Worm (Caenorhabditis elegans) whole organism, L4 larva: ENCODE measurements around the gene Y55B1AR.4.

Source experiments
- D1046.2 ChIP-seq: fragments of 200-800 bp; sonication (Bioruptor generic); IDR thresholded peaks from 2 replicates; pipeline ENCODE4 v1.3.6; 2022; ENCODE audit warnings: missing genetic modification characterization, missing compliant biosample characterization
- F10B5.3 ChIP-seq: sonication (generic microtip); optimal IDR thresholded peaks from 2 replicates; lab custom pipeline; 2016; ENCODE audit warnings: mild to moderate bottlenecking, missing genetic modification characterization, missing compliant biosample characterization
- F37D6.2 ChIP-seq: sonication (generic microtip); optimal IDR thresholded peaks from 2 replicates; lab custom pipeline; 2016; ENCODE audit warnings: mild to moderate bottlenecking, missing genetic modification characterization, missing compliant biosample characterization
- Y5F2A.4 ChIP-seq: fragments of 200-800 bp; sonication (Bioruptor generic); optimal IDR thresholded peaks from 2 replicates; lab custom pipeline; 2018; ENCODE audit warnings: mild to moderate bottlenecking, missing genetic modification characterization, missing compliant biosample characterization
- Y75B8A.6 ChIP-seq: fragments of 200-800 bp; sonication (Bioruptor generic); IDR thresholded peaks from 2 replicates; pipeline ENCODE4 v1.3.6; 2022; ENCODE audit warnings: missing genetic modification reagents, missing genetic modification characterization, missing compliant biosample characterization
- ZK337.2 ChIP-seq: fragments of 200-800 bp; sonication (Bioruptor generic); IDR thresholded peaks from 2 replicates; pipeline ENCODE4 v1.3.6; 2022; ENCODE audit warnings: missing genetic modification reagents, missing genetic modification characterization, missing compliant biosample characterization
- aha-1 ChIP-seq: fragments of 150-350 bp; peaks from one replicate; lab custom pipeline; 2014; ENCODE audit warnings: missing biosample characterization, missing genetic modification characterization
- aly-2 ChIP-seq: sonication (generic microtip); optimal IDR thresholded peaks from 2 replicates; lab custom pipeline; 2018; ENCODE audit warnings: missing biosample characterization, missing genetic modification characterization
- arid-1 ChIP-seq: fragments of 200-800 bp; sonication (Bioruptor generic); conservative IDR thresholded peaks from 2 replicates; pipeline ENCODE4 v1.3.6; 2022; ENCODE audit warnings: missing genetic modification reagents, missing genetic modification characterization, missing compliant biosample characterization
- ceh-62 ChIP-seq: sonication (generic microtip); optimal IDR thresholded peaks from 2 replicates; lab custom pipeline; 2017; ENCODE audit warnings: missing biosample characterization, missing genetic modification characterization
- cey-2 ChIP-seq: sonication (generic microtip); optimal IDR thresholded peaks from 3 replicates; lab custom pipeline; 2017; ENCODE audit warnings: missing genetic modification characterization, mild to moderate bottlenecking, missing compliant biosample characterization, antibody characterized with exemption, borderline replicate concordance; ENCODE audit not compliant: insufficient read depth
- daf-12 ChIP-seq: fragments of 150-350 bp; optimal IDR thresholded peaks from 2 replicates; lab custom pipeline; 2014; ENCODE audit warnings: missing biosample characterization, missing genetic modification reagents, missing genetic modification characterization
- daf-16 ChIP-seq, 3 experiments: sonication (generic microtip); optimal IDR thresholded peaks; 2 replicates each; lab custom pipeline; 2016 to 2017; ENCODE audit warnings: missing genetic modification characterization in 3 of 3, missing genetic modification reagents in 3 of 3, mild to moderate bottlenecking in 2 of 3, missing compliant biosample characterization in 2 of 3, missing biosample characterization in 1 of 3, moderate library complexity in 1 of 3
- daf-8 ChIP-seq: fragments of 200-800 bp; sonication (Bioruptor generic); IDR thresholded peaks from 2 replicates; pipeline ENCODE4 v1.3.6; 2022; ENCODE audit warnings: missing genetic modification characterization, missing compliant biosample characterization
- duxl-1 ChIP-seq: sonication (generic microtip); optimal IDR thresholded peaks from 2 replicates; lab custom pipeline; 2016; ENCODE audit warnings: mild to moderate bottlenecking, missing genetic modification characterization, moderate library complexity, missing compliant biosample characterization; ENCODE audit not compliant: poor library complexity
- egl-27 ChIP-seq: sonication (generic microtip); optimal IDR thresholded peaks from 3 replicates; lab custom pipeline; 2017; ENCODE audit warnings: missing biosample characterization, missing genetic modification reagents, missing genetic modification characterization
- gei-8 ChIP-seq: fragments of 200-800 bp; sonication (Bioruptor generic); optimal IDR thresholded peaks from 2 replicates; lab custom pipeline; 2018; ENCODE audit warnings: mild to moderate bottlenecking, missing genetic modification characterization, missing compliant biosample characterization
- hlh-11 ChIP-seq: fragments of 200-800 bp; sonication (Bioruptor generic); optimal IDR thresholded peaks from 2 replicates; lab custom pipeline; 2018; ENCODE audit warnings: mild to moderate bottlenecking, missing genetic modification characterization, missing compliant biosample characterization
- hmg-1.1 ChIP-seq: fragments of 200-800 bp; sonication (Bioruptor generic); IDR thresholded peaks from 2 replicates; pipeline ENCODE4 v1.3.6; 2022; ENCODE audit warnings: missing genetic modification reagents, missing genetic modification characterization, missing compliant biosample characterization
- lim-7 ChIP-seq: fragments of 200-800 bp; sonication (Bioruptor generic); IDR thresholded peaks from 2 replicates; pipeline ENCODE4 v1.3.6; 2022; ENCODE audit warnings: missing genetic modification characterization, missing compliant biosample characterization
- lin-13 ChIP-seq: fragments of 150-350 bp; optimal IDR thresholded peaks from 2 replicates; lab custom pipeline; 2014; ENCODE audit warnings: missing biosample characterization, missing genetic modification reagents, missing genetic modification characterization
- lin-38 ChIP-seq: fragments of 200-800 bp; sonication (Bioruptor generic); IDR thresholded peaks from 2 replicates; pipeline ENCODE4 v1.3.6; 2022; ENCODE audit warnings: missing genetic modification reagents, missing genetic modification characterization, missing compliant biosample characterization
- lin-39 ChIP-seq: fragments of 150-350 bp; optimal IDR thresholded peaks from 2 replicates; lab custom pipeline; 2014; ENCODE audit warnings: missing biosample characterization, missing genetic modification reagents, missing genetic modification characterization
- lsy-2 ChIP-seq, 2 experiments: fragments of 150-350 bp in 1 of 2; sonication (generic microtip) in 1 of 2; optimal IDR thresholded peaks; 2 replicates each; lab custom pipeline; 2014 to 2017; ENCODE audit warnings: missing biosample characterization in 2 of 2, missing genetic modification characterization in 2 of 2
- mdl-1 ChIP-seq, 2 experiments: fragments of 150-350 bp in 1 of 2; sonication (generic microtip) in 1 of 2; optimal IDR thresholded peaks; 2 replicates each; lab custom pipeline; 2014 to 2017; ENCODE audit warnings: missing biosample characterization in 2 of 2, missing genetic modification characterization in 2 of 2
- mes-2 ChIP-seq: sonication (generic microtip); optimal IDR thresholded peaks from 2 replicates; lab custom pipeline; 2016; ENCODE audit warnings: missing genotype, mild to moderate bottlenecking, missing genetic modification characterization, missing compliant biosample characterization; ENCODE audit not compliant: poor library complexity, severe bottlenecking
- mxl-3 ChIP-seq: fragments of 200-800 bp; sonication (Bioruptor generic); optimal IDR thresholded peaks from 2 replicates; lab custom pipeline; 2018; ENCODE audit warnings: mild to moderate bottlenecking, missing genetic modification characterization, missing compliant biosample characterization
- nhr-102 ChIP-seq: sonication (generic microtip); optimal IDR thresholded peaks from 2 replicates; lab custom pipeline; 2016; ENCODE audit warnings: mild to moderate bottlenecking, missing genetic modification characterization, moderate library complexity, missing compliant biosample characterization
- nhr-6 ChIP-seq: fragments of 150-350 bp; optimal IDR thresholded peaks from 2 replicates; lab custom pipeline; 2014; ENCODE audit warnings: missing biosample characterization, missing genetic modification characterization
- nhr-77 ChIP-seq: fragments of 150-350 bp; optimal IDR thresholded peaks from 2 replicates; lab custom pipeline; 2014; ENCODE audit warnings: missing biosample characterization, missing genetic modification characterization
- php-3 ChIP-seq: fragments of 200-800 bp; sonication (Bioruptor generic); IDR thresholded peaks from 2 replicates; pipeline ENCODE4 v1.3.6; 2022; ENCODE audit warnings: missing genetic modification reagents, missing genetic modification characterization, missing compliant biosample characterization
- pqm-1 ChIP-seq: sonication (generic microtip); optimal IDR thresholded peaks from 2 replicates; lab custom pipeline; 2017; ENCODE audit warnings: missing biosample characterization, missing genetic modification characterization
- rbr-2 ChIP-seq: sonication (generic microtip); optimal IDR thresholded peaks from 2 replicates; lab custom pipeline; 2016; ENCODE audit warnings: missing genotype, missing genetic modification characterization, missing compliant biosample characterization
- set-16 ChIP-seq: fragments of 200-800 bp; sonication (Bioruptor generic); IDR thresholded peaks from 2 replicates; pipeline ENCODE4 v1.3.6; 2022; ENCODE audit warnings: missing genetic modification reagents, missing genetic modification characterization, missing compliant biosample characterization
- unc-130 ChIP-seq: sonication (generic microtip); optimal IDR thresholded peaks from 2 replicates; lab custom pipeline; 2016; ENCODE audit warnings: missing genetic modification reagents, missing genetic modification characterization, missing compliant biosample characterization
- unc-39 ChIP-seq: sonication (generic microtip); optimal IDR thresholded peaks from 2 replicates; lab custom pipeline; 2017; ENCODE audit warnings: missing biosample characterization, missing genetic modification characterization
- unc-62 ChIP-seq, 3 experiments: fragments of 150-350 bp in 1 of 3; sonication (generic microtip); optimal IDR thresholded peaks in 2 of 3; peaks in 1 of 3; 1 replicate in 1 of 3; 2 replicates in 2 of 3; lab custom pipeline; 2014 to 2017; ENCODE audit warnings: missing biosample characterization in 3 of 3, missing genetic modification characterization in 3 of 3, missing genetic modification reagents in 3 of 3, missing genotype in 1 of 3
- zfp-2 ChIP-seq: sonication (generic microtip); optimal IDR thresholded peaks from 2 replicates; lab custom pipeline; 2016; ENCODE audit warnings: mild to moderate bottlenecking, missing genetic modification characterization, missing compliant biosample characterization
- ztf-11 ChIP-seq: fragments of 150-350 bp; optimal IDR thresholded peaks from 2 replicates; lab custom pipeline; 2014; ENCODE audit warnings: missing biosample characterization, missing genetic modification characterization
- ztf-7 ChIP-seq: fragments of 150-350 bp; optimal IDR thresholded peaks from 2 replicates; lab custom pipeline; 2014; ENCODE audit warnings: missing biosample characterization, missing genetic modification characterization

Gene Y55B1AR.4

ce11 chrIII:647248-647647 is 41.9 kb upstream of the Y55B1AR.4 start (continued):
- TF ChIP-seq ztf-11 (tag; lab: Kevin White, UChicago) (no peak), lim-7 (GFP tag; lab: Robert Waterston, UW) (no peak), lsy-2 (tag; optimal IDR thresholded peaks at IDR 0.05; lab: Kevin White, UChicago) (no peak), unc-39 (no peak), lin-38 (GFP tag; lab: Robert Waterston, UW) (0 out of 2 replicates have a peak, but pooled peaks have one; percentile 25), egl-27 (tag; lab: Kevin White, UChicago) (no peak), arid-1 (no peak), cey-2 (no peak), gei-8 (GFP tag; lab: Kevin White, UChicago) (no peak), aha-1 (peak; percentile 41), ZK337.2 (GFP tag; lab: Robert Waterston, UW) (no peak)
- TF ChIP-seq, all 104 proteins: peak for 8

ce11 chrIII:646454-646853 is 41.1 kb upstream of the Y55B1AR.4 start, which contains the start of gene orai-1:
Gene orai-1 (plus strand): TSS chrIII:646754.
- no peak for TF ChIP-seq ztf-11 (tag; lab: Kevin White, UChicago)
- TF ChIP-seq unc-62 (GFP tag; optimal IDR thresholded peaks at IDR 0.05 in 1 of 2; lab: Kevin White, UChicago) = peak in 1 of 2 experiments; percentile 23
- no peak for TF ChIP-seq unc-62 (tag; optimal IDR thresholded peaks at IDR 0.05; lab: Kevin White, UChicago)
- peak; percentile 59 for TF ChIP-seq lin-38 (GFP tag; lab: Robert Waterston, UW)
- peak; percentile 8 for TF ChIP-seq gei-8 (GFP tag; lab: Kevin White, UChicago)
- TF ChIP-seq mes-2 = no peak

ce11 chrIII:644660-645059 is 39.3 kb upstream of the Y55B1AR.4 start:
- TF ChIP-seq unc-62 (GFP tag; optimal IDR thresholded peaks at IDR 0.05 in 1 of 2; lab: Kevin White, UChicago) (peak in 1 of 2 experiments; percentile 57), unc-62 (tag; optimal IDR thresholded peaks at IDR 0.05; lab: Kevin White, UChicago) (no peak), mxl-3 (GFP tag; lab: Kevin White, UChicago) (no peak)

ce11 chrIII:641759-642158 is 36.4 kb upstream of the Y55B1AR.4 start, which contains the start of gene W06E11.1:
Gene W06E11.1 (plus strand): TSS chrIII:642059.
- TF ChIP-seq lin-38 (GFP tag; lab: Robert Waterston, UW) = peak; percentile 38
- TF ChIP-seq duxl-1 (tag; lab: Kevin White, UChicago) = no peak

ce11 chrIII:640198-640803 is 35.0 kb upstream of the Y55B1AR.4 start, which contains the start of the genes tag-266 and tag-267:
Gene tag-266 (minus strand): TSS chrIII:640226.
Gene tag-267 (plus strand): TSS chrIII:640790.
- TF ChIP-seq ceh-62 (tag; lab: Kevin White, UChicago) (no peak), zfp-2 (tag; lab: Kevin White, UChicago) (no peak), ztf-11 (tag; lab: Kevin White, UChicago) (no peak), nhr-6 (peak; percentile 1), daf-12 (tag; lab: Kevin White, UChicago) (no peak), mes-2 (peak; percentile 87), pqm-1 (tag; lab: Kevin White, UChicago) (no peak), aly-2 (no peak), Y75B8A.6 (GFP tag; lab: Robert Waterston, UW) (no peak), php-3 (GFP tag; lab: Robert Waterston, UW) (no peak), D1046.2 (GFP tag; lab: Robert Waterston, UW) (no peak), lin-38 (GFP tag; lab: Robert Waterston, UW) (peak; percentile 97), set-16 (GFP tag; lab: Robert Waterston, UW) (no peak), unc-130 (peak; percentile 94), ztf-7 (tag; lab: Kevin White, UChicago) (no peak), lin-13 (GFP tag; lab: Kevin White, UChicago) (no peak), daf-8 (GFP tag; lab: Robert Waterston, UW) (no peak), Y5F2A.4 (no peak), lin-39 (tag; lab: Kevin White, UChicago) (no peak), F37D6.2 (peak; percentile 69), F10B5.3 (tag; lab: Kevin White, UChicago) (no peak), nhr-102 (tag; lab: Kevin White, UChicago) (no peak), mdl-1 (tag; optimal IDR thresholded peaks at IDR 0.05; lab: Kevin White, UChicago) (peak in 1 of 2 experiments; percentile 27), hmg-1.1 (GFP tag; lab: Robert Waterston, UW) (peak; percentile 55; the same call in 1 of the 2 replicates), hlh-11 (tag; lab: Kevin White, UChicago) (peak; percentile 36), arid-1 (no peak), nhr-77 (tag; lab: Kevin White, UChicago) (peak; percentile 91), daf-16 (GFP tag; optimal IDR thresholded peaks at IDR 0.05; lab: Kevin White, UChicago) (no peak), daf-16 (tag; optimal IDR thresholded peaks at IDR 0.05; lab: Kevin White, UChicago) (peak; percentile 32), rbr-2 (tag; lab: Kevin White, UChicago) (peak; percentile 76)
